Worm (Caenorhabditis elegans): ENCODE measurements around the gene npp-3.
A peak's percentile ranks its signal among the peaks of the same experiment; 100 is the strongest.

The npp-3 gene

ce11 chrII:11836554-11837218, 37.9 kb downstream of the npp-3 start (continued):
- TF ChIP-seq lin-13 (GFP tag; optimal IDR thresholded peaks at IDR 0.05): no peak
- no peak for TF ChIP-seq sem-4 (tag; optimal IDR thresholded peaks at IDR 0.05)
- no peak for TF ChIP-seq elt-3 (tag; optimal IDR thresholded peaks at IDR 0.05)
- no peak for TF ChIP-seq R02D3.7 (tag; optimal IDR thresholded peaks at IDR 0.05)
- TF ChIP-seq blmp-1 (tag; optimal IDR thresholded peaks at IDR 0.05; ENCODE audit: insufficient read depth): no peak
- no peak for TF ChIP-seq zag-1 (tag; optimal IDR thresholded peaks at IDR 0.05)
- no peak for TF ChIP-seq unc-62 (GFP tag; optimal IDR thresholded peaks at IDR 0.05)
- TF ChIP-seq ztf-1 (GFP tag; conservative IDR thresholded peaks at IDR 0.05): no peak
- no peak for TF ChIP-seq elt-1 (tag; optimal IDR thresholded peaks at IDR 0.05)
- TF ChIP-seq nhr-25 (tag; optimal IDR thresholded peaks at IDR 0.05): peak; percentile 20
- TF ChIP-seq alr-1 (tag; optimal IDR thresholded peaks at IDR 0.05): no peak
- TF ChIP-seq crh-2 (tag; optimal IDR thresholded peaks at IDR 0.05): peak; percentile 14
- TF ChIP-seq lsy-2 (tag; optimal IDR thresholded peaks at IDR 0.05): peak in 1 of 2 experiments; percentile 17
- no peak for TF ChIP-seq gmeb-1 (tag; optimal IDR thresholded peaks at IDR 0.05)
- no peak for TF ChIP-seq ceh-16 (tag; optimal IDR thresholded peaks at IDR 0.05)
- TF ChIP-seq C34F6.9 (tag; optimal IDR thresholded peaks at IDR 0.05): no peak
- no peak for TF ChIP-seq Y55F3AM.14 (GFP tag; optimal IDR thresholded peaks at IDR 0.05)
- no peak for TF ChIP-seq skn-1 (tag; optimal IDR thresholded peaks at IDR 0.05)
- no peak for TF ChIP-seq nhr-6 (tag; optimal IDR thresholded peaks at IDR 0.05)
- TF ChIP-seq egl-27 (tag; optimal IDR thresholded peaks at IDR 0.05): peak; percentile 46
- TF ChIP-seq nhr-129 (tag; optimal IDR thresholded peaks at IDR 0.05): peak; percentile 14
- TF ChIP-seq unc-39 (tag; optimal IDR thresholded peaks at IDR 0.05): no peak

- TF ChIP-seq ceh-16 (tag; optimal IDR thresholded peaks at IDR 0.05): no peak
Measured at ce11 chrII:11835208-11835607, 39.4 kb downstream of the npp-3 start, which contains the start of gene T27D12.6. TSS of gene T27D12.6 (plus strand) at chrII:11835508.

- TF ChIP-seq ztf-1 (GFP tag; conservative IDR thresholded peaks at IDR 0.05) (no peak), sma-9 (GFP tag; optimal IDR thresholded peaks at IDR 0.05) (no peak), sma-9 (tag; optimal IDR thresholded peaks at IDR 0.05) (no peak), lin-39 (tag; optimal IDR thresholded peaks at IDR 0.05) (no peak), ztf-11 (tag; optimal IDR thresholded peaks at IDR 0.05) (no peak), lin-11 (tag; optimal IDR thresholded peaks at IDR 0.05) (no peak), mbf-1 (tag; optimal IDR thresholded peaks at IDR 0.05) (no peak), nhr-21 (tag; optimal IDR thresholded peaks at IDR 0.05) (no peak), fos-1 (tag; optimal IDR thresholded peaks at IDR 0.05) (no peak), unc-39 (tag; optimal IDR thresholded peaks at IDR 0.05) (no peak), Y55F3AM.14 (GFP tag; optimal IDR thresholded peaks at IDR 0.05) (no peak), nhr-6 (tag; optimal IDR thresholded peaks at IDR 0.05) (no peak), aly-2 (tag; optimal IDR thresholded peaks at IDR 0.05) (no peak), nhr-23 (tag; optimal IDR thresholded peaks at IDR 0.05) (no peak), nhr-11 (tag; optimal IDR thresholded peaks at IDR 0.05) (no peak), peb-1 (tag; optimal IDR thresholded peaks at IDR 0.05) (no peak), ceh-82 (tag; optimal IDR thresholded peaks at IDR 0.05) (no peak), lsy-2 (tag; optimal IDR thresholded peaks at IDR 0.05) (no peak), nhr-25 (tag; optimal IDR thresholded peaks at IDR 0.05) (no peak), elt-3 (tag; optimal IDR thresholded peaks at IDR 0.05) (no peak)
Measured at ce11 chrII:11832475-11832874, 42.1 kb downstream of the npp-3 start, which contains the start of gene clec-144. TSS of gene clec-144 (minus strand) at chrII:11832575.

DNA sequence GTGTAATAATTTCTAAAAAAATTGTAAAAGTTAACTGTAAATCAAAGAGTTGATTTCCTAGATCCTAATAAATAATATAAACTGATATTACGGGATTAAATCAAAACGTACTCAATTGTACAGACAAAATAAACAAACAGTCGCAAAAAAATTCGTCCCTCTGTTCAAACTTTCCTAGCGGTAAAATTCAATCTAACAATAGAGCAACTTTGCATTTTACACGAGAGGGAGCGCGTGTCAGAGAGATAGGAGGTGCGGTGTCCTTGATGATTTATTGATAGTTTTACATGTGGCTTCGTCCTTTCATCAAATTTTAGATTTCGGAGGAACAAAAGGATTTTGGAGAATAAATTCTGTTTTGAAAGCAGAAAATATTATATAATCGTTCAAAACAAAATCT, 44.0 kb downstream of the npp-3 start:
- TF ChIP-seq lsy-2 (tag; optimal IDR thresholded peaks at IDR 0.05) (peak in 1 of 2 experiments; percentile 54), C34F6.9 (tag; optimal IDR thresholded peaks at IDR 0.05) (no peak), lin-13 (GFP tag; optimal IDR thresholded peaks at IDR 0.05) (no peak), fos-1 (tag; optimal IDR thresholded peaks at IDR 0.05) (peak; percentile 29), unc-39 (tag; optimal IDR thresholded peaks at IDR 0.05) (no peak), mdl-1 (tag; optimal IDR thresholded peaks at IDR 0.05) (no peak), Y55F3AM.14 (GFP tag; optimal IDR thresholded peaks at IDR 0.05) (no peak), aly-2 (tag; optimal IDR thresholded peaks at IDR 0.05) (no peak), gmeb-1 (tag; optimal IDR thresholded peaks at IDR 0.05) (no peak), crh-2 (tag; optimal IDR thresholded peaks at IDR 0.05) (peak; percentile 47), R02D3.7 (tag; optimal IDR thresholded peaks at IDR 0.05) (no peak), nhr-129 (tag; optimal IDR thresholded peaks at IDR 0.05) (peak; percentile 54), blmp-1 (tag; optimal IDR thresholded peaks at IDR 0.05; ENCODE audit: insufficient read depth) (no peak), ZK546.5 (tag; optimal IDR thresholded peaks at IDR 0.05) (no peak), ama-1 (optimal IDR thresholded peaks at IDR 0.05) (no peak), mbf-1 (tag; optimal IDR thresholded peaks at IDR 0.05) (no peak), alr-1 (tag; optimal IDR thresholded peaks at IDR 0.05) (no peak), unc-55 (GFP tag; optimal IDR thresholded peaks at IDR 0.05) (no peak), F13H6.1 (tag; optimal IDR thresholded peaks at IDR 0.05) (no peak), egl-27 (tag; optimal IDR thresholded peaks at IDR 0.05) (no peak), ceh-16 (tag; optimal IDR thresholded peaks at IDR 0.05) (no peak), nhr-25 (tag; optimal IDR thresholded peaks at IDR 0.05) (peak; percentile 13), peb-1 (tag; optimal IDR thresholded peaks at IDR 0.05) (no peak), nhr-23 (tag; optimal IDR thresholded peaks at IDR 0.05) (no peak), ztf-1 (GFP tag; conservative IDR thresholded peaks at IDR 0.05) (no peak), sma-3 (GFP tag; optimal IDR thresholded peaks at IDR 0.05) (no peak), mab-5 (tag; optimal IDR thresholded peaks at IDR 0.05) (no peak), elt-1 (tag; optimal IDR thresholded peaks at IDR 0.05) (no peak), nhr-6 (tag; optimal IDR thresholded peaks at IDR 0.05) (no peak), lin-11 (tag; optimal IDR thresholded peaks at IDR 0.05) (no peak), ceh-82 (tag; optimal IDR thresholded peaks at IDR 0.05) (no peak), ztf-4 (tag; optimal IDR thresholded peaks at IDR 0.05) (no peak), dmd-4 (tag; optimal IDR thresholded peaks at IDR 0.05) (no peak)
